Worm (Caenorhabditis elegans): ENCODE measurements around the gene F32D8.7.

ce11 chrV:10859048-10859637 is 39.1 kb upstream of the F32D8.7 start:
- TF ChIP-seq alr-1 (tag; optimal IDR thresholded peaks at IDR 0.05; ENCODE audit: borderline replicate concordance): no peak
- TF ChIP-seq nhr-12 (tag; optimal IDR thresholded peaks at IDR 0.05): no peak
- no peak for TF ChIP-seq lin-15B (tag; optimal IDR thresholded peaks at IDR 0.05)
- no peak for TF ChIP-seq sox-4 (tag; optimal IDR thresholded peaks at IDR 0.05)
- TF ChIP-seq egl-27 (tag; optimal IDR thresholded peaks at IDR 0.05): no peak
- TF ChIP-seq aly-2 (tag; optimal IDR thresholded peaks at IDR 0.05): no peak
- TF ChIP-seq efl-1 (optimal IDR thresholded peaks at IDR 0.05): no peak
- peak in 1 of 2 experiments; percentile 75 for TF ChIP-seq efl-1 (GFP tag; optimal IDR thresholded peaks at IDR 0.05 in 1 of 2)
- TF ChIP-seq ztf-11 (tag; optimal IDR thresholded peaks at IDR 0.05): no peak
- no peak for TF ChIP-seq nhr-76 (tag; optimal IDR thresholded peaks at IDR 0.05)
